Fruit fly (Drosophila melanogaster): Measurements from ENCODE around the gene mab-21.

Gene mab-21

DNA sequence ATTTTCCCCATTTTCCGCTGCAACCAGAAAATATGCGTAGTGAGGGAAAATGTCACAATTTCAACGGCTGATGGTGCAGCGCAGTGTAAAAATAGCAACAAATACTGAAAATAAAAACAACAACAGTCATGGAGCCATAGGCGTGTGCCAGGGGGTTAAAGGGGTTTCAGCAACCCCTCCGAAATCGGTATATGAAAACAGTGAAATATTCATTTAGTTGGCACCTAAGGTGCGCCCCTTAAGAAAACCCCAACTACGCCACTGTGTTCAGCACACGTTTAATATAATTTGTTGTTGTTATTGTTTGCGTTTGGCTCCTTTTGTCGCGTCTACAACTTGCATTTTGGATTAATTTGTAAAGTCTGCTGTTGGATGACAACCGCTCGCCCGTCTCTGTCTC lies 41.0 kb downstream of the mab-21 start (continued):
- TF ChIP-seq Ssrp (tag; optimal IDR thresholded peaks at IDR 0.05) (peak; percentile 17), CkIIα-i1 (GFP tag; IDR thresholded peaks at IDR 0.05) (no peak), Mad (GFP tag; optimal IDR thresholded peaks at IDR 0.05) (no peak), CG1024 (GFP tag; IDR thresholded peaks at IDR 0.05) (peak; percentile 50), fd96Cb (tag; optimal IDR thresholded peaks at IDR 0.05) (peak; percentile 47), CG10366 (GFP tag; IDR thresholded peaks at IDR 0.05) (peak; percentile 51; the same call in 1 of the 2 replicates), zfh1 (GFP tag; IDR thresholded peaks at IDR 0.05) (peak; percentile 80), Rfx (GFP tag; IDR thresholded peaks at IDR 0.05) (peak; percentile 53; the same call in 1 of the 2 replicates), CG4360 (GFP tag; IDR thresholded peaks at IDR 0.05) (peak; percentile 77), CG30020 (tag; optimal IDR thresholded peaks at IDR 0.05) (no peak), CG4424 (GFP tag; optimal IDR thresholded peaks at IDR 0.05) (peak; percentile 51), ssp (GFP tag; IDR thresholded peaks at IDR 0.05) (no peak), CG10654 (GFP tag; optimal IDR thresholded peaks at IDR 0.05) (no peak), CG11560 (tag; IDR thresholded peaks at IDR 0.05) (no peak), CG1832 (GFP tag; optimal IDR thresholded peaks at IDR 0.05) (no peak), CG31224 (GFP tag; IDR thresholded peaks at IDR 0.05) (0 out of 2 replicates have a peak, but pooled peaks have one; percentile 22), eve (GFP tag; optimal IDR thresholded peaks at IDR 0.05) (no peak), wdn (GFP tag; IDR thresholded peaks at IDR 0.05) (no peak), CG8281 (tag; optimal IDR thresholded peaks at IDR 0.05) (no peak), CG15073 (GFP tag; optimal IDR thresholded peaks at IDR 0.05) (no peak), vfl (GFP tag; optimal IDR thresholded peaks at IDR 0.05) (no peak), CG12769 (tag; optimal IDR thresholded peaks at IDR 0.05) (peak; percentile 13), sisA (GFP tag; IDR thresholded peaks at IDR 0.05) (peak; percentile 59; the same call in 1 of the 2 replicates), bbx (GFP tag; IDR thresholded peaks at IDR 0.05; ENCODE audit: partially characterized antibody) (no peak), Sin3A (optimal IDR thresholded peaks at IDR 0.05) (no peak), Deaf1 (tag; optimal IDR thresholded peaks at IDR 0.05) (no peak), mam (GFP tag; optimal IDR thresholded peaks at IDR 0.05) (no peak), bigmax (GFP tag; optimal IDR thresholded peaks at IDR 0.05) (no peak), CG3281 (GFP tag; optimal IDR thresholded peaks at IDR 0.05) (no peak), yki (optimal IDR thresholded peaks at IDR 0.05) (no peak), CG11456 (GFP tag; IDR thresholded peaks at IDR 0.05) (0 out of 3 replicates have a peak, but pooled peaks have one; percentile 43), Gug (GFP tag; IDR thresholded peaks at IDR 0.05) (peak; percentile 55; the same call in 2 of the 4 replicates), Sry-β (GFP tag; optimal IDR thresholded peaks at IDR 0.05) (no peak), CG14860 (GFP tag; IDR thresholded peaks at IDR 0.05; ENCODE audit: partially characterized antibody) (no peak), CG13287 (GFP tag; IDR thresholded peaks at IDR 0.05; ENCODE audit: partially characterized antibody) (no peak), chm (GFP tag; IDR thresholded peaks at IDR 0.05) (no peak; the same call in 1 of the 2 replicates), sqz (GFP tag; optimal IDR thresholded peaks at IDR 0.05) (no peak), CG17361 (GFP tag; IDR thresholded peaks at IDR 0.05) (peak; percentile 41; the same call in 1 of the 3 replicates), tx (GFP tag; optimal IDR thresholded peaks at IDR 0.05) (no peak), cad (GFP tag; optimal IDR thresholded peaks at IDR 0.05) (no peak), CG17385 (GFP tag; optimal IDR thresholded peaks at IDR 0.05) (peak; percentile 0), CG6654 (GFP tag; optimal IDR thresholded peaks at IDR 0.05) (no peak), CG1792 (GFP tag; optimal IDR thresholded peaks at IDR 0.05) (no peak), sc (optimal IDR thresholded peaks at IDR 0.05) (no peak), sc (GFP tag; optimal IDR thresholded peaks at IDR 0.05) (no peak), Ptx1 (GFP tag; IDR thresholded peaks at IDR 0.05) (peak; percentile 48), Bgb (GFP tag; IDR thresholded peaks at IDR 0.05; ENCODE audit: partially characterized antibody) (no peak), Med (GFP tag) (peak; percentile 83), Bdp1 (GFP tag; optimal IDR thresholded peaks at IDR 0.05) (no peak), CG9437 (GFP tag; optimal IDR thresholded peaks at IDR 0.05) (no peak), fd64A (GFP tag; optimal IDR thresholded peaks at IDR 0.05) (peak; percentile 64), CG1647 (GFP tag; optimal IDR thresholded peaks at IDR 0.05) (no peak), NC2β (GFP tag; optimal IDR thresholded peaks at IDR 0.05) (no peak)
